Worm (Caenorhabditis elegans) whole organism, late embryonic: ENCODE results near the gene Y73F8A.22.

ENCODE experiments used
- ceh-45 ChIP-seq: fragments of 200-800 bp; sonication (Bioruptor generic); IDR thresholded peaks from 2 replicates; pipeline ENCODE4 v1.3.6; 2022; ENCODE audit warnings: missing genetic modification reagents, missing genetic modification characterization, missing compliant biosample characterization
- hlh-8 ChIP-seq: sonication (generic microtip); optimal IDR thresholded peaks from 2 replicates; lab custom pipeline; 2016; ENCODE audit warnings: missing genotype, missing genetic modification characterization, missing compliant biosample characterization
- lin-11 ChIP-seq: fragments of 200-800 bp; sonication (Bioruptor generic); optimal IDR thresholded peaks from 2 replicates; lab custom pipeline; 2018; ENCODE audit warnings: mild to moderate bottlenecking, missing genetic modification characterization, missing compliant biosample characterization
- pha-4 ChIP-seq: fragments of 150-350 bp; optimal IDR thresholded peaks from 2 replicates; lab custom pipeline; 2018; ENCODE audit warnings: missing biosample characterization, missing genetic modification reagents, missing genetic modification characterization
- unc-86 ChIP-seq: sonication (generic microtip); optimal IDR thresholded peaks from 2 replicates; lab custom pipeline; 2016; ENCODE audit warnings: missing genetic modification characterization, missing compliant biosample characterization

DNA sequence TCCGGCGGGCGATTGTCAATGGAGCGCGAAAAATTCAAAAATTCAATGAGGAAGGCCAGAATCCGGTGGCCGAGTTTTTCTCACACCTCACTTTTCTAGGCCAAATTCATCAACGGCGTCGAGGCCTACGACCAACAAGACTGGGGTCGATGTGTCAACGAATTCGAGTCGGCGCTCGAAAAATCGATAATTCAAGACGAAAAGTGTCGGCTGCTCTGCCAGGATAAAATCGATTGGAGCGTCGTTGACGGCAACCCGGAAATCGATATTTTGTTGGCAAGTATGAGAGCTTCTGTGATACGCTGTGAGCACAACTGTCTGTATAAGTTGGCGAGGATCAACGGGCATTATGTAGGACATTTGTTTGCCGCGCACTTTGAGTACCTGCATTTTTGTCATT, 34.6 kb upstream of the Y73F8A.22 start:
- TF ChIP-seq hlh-8 (tag; lab: Kevin White, UChicago) = no peak
- TF ChIP-seq unc-86 (tag; lab: Kevin White, UChicago) = no peak
- TF ChIP-seq lin-11 (tag; lab: Kevin White, UChicago) = no peak
- TF ChIP-seq ceh-45 (GFP tag; lab: Robert Waterston, UW) = no peak
- no peak for TF ChIP-seq pha-4 (tag; lab: Kevin White, UChicago)
